Fruit fly (Drosophila melanogaster): Measurements from ENCODE around the gene CG7460.

Gene CG7460

DNA sequence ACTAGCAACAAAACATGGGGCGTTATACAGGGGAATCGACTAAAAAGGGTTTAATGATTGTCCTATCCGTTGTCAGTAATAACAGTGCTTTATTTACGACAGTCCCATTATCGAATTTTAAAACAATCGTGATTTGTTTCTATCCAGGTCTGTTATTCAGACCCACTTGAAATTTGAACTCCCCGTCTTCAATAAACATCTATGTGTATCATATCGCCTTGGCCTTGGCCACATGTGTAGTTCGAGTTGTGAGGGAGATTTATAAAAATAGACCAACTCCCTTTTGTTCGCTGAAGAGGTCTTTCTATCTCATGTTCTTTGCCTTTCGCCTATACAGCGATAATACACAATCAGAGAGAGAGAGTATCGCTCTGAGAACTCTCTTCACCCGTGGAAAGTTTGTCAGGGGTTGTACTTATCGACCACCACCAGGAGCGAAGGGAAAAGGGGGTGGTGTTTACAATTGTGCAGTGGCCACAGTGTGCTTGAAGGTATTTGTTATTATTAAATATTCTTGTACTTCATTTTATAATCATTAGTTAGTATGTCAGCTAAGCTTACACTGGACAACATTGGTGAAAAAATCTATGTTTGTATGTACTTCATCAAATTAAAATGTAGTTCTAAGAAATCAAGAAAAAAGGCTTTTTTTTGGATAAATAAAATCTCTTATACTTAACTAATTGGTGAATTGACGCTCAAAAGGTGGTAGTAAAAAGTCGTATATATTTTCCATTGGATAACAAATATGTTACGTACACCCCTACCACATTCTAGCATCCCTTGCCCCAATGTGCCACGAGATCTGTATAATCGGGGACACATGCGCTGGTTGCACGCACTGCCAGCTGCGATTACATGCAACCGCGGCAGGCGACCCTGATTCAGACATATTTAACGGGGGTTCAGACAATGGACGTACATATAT, 17.1 kb downstream of the CG7460 start (continued):
- peak; percentile 71 to 85 for TF ChIP-seq ss (GFP tag; optimal IDR thresholded peaks at IDR 0.05)
- TF ChIP-seq OdsH (GFP tag; optimal IDR thresholded peaks at IDR 0.05), result peak; percentile 77
- TF ChIP-seq pdm3 (GFP tag; optimal IDR thresholded peaks at IDR 0.05), result peak; percentile 71
- peak; percentile 49 for TF ChIP-seq Blimp-1 (GFP tag; optimal IDR thresholded peaks at IDR 0.05)
- peak; percentile 75 for TF ChIP-seq acj6 (GFP tag; optimal IDR thresholded peaks at IDR 0.05)
- TF ChIP-seq CG9139 (GFP tag; optimal IDR thresholded peaks at IDR 0.05), result peak; percentile 51
- TF ChIP-seq Sox15 (GFP tag; optimal IDR thresholded peaks at IDR 0.05), result peak; percentile 60
- TF ChIP-seq Gug (GFP tag; IDR thresholded peaks at IDR 0.05), result peak; percentile 43; the same call in 1 of the 2 replicates
- peak; percentile 78 for TF ChIP-seq achi (GFP tag; optimal IDR thresholded peaks at IDR 0.05)
- peak; percentile 76 for TF ChIP-seq CG8119 (GFP tag; IDR thresholded peaks at IDR 0.05)
- TF ChIP-seq CG4318 (GFP tag; optimal IDR thresholded peaks at IDR 0.05), result peak; percentile 48
- TF ChIP-seq Eip93F (GFP tag; optimal IDR thresholded peaks at IDR 0.05), result no peak
- TF ChIP-seq CG11902 (GFP tag; optimal IDR thresholded peaks at IDR 0.05), result peak; percentile 54

DNA sequence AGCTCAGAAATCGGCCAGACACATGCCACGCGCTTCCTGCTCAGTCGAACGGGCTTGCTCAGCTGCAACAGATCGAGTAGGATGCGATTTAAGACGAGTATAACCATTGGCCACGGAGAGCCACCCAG, 17.6 kb downstream of the CG7460 start, which contains the start of gene CG32182:
CG32182 (plus strand) TSS at position 29 of the 128 bp plus-strand sequence.
- no peak for TF ChIP-seq CG10669 (GFP tag; optimal IDR thresholded peaks at IDR 0.05)
- TF ChIP-seq Eip93F (GFP tag; optimal IDR thresholded peaks at IDR 0.05), result no peak
- TF ChIP-seq lz (GFP tag; optimal IDR thresholded peaks at IDR 0.05), result no peak
- TF ChIP-seq Ets21C (GFP tag; optimal IDR thresholded peaks at IDR 0.05), result no peak
- no peak for TF ChIP-seq CG11902 (GFP tag; optimal IDR thresholded peaks at IDR 0.05)
- no peak for TF ChIP-seq Met (GFP tag; optimal IDR thresholded peaks at IDR 0.05)
- TF ChIP-seq Ets96B (tag; optimal IDR thresholded peaks at IDR 0.05), result no peak
- TF ChIP-seq CG7368 (GFP tag; optimal IDR thresholded peaks at IDR 0.05), result no peak
- TF ChIP-seq CG6808 (GFP tag; optimal IDR thresholded peaks at IDR 0.05), result no peak
- TF ChIP-seq svp (GFP tag), result no peak
- TF ChIP-seq CG6276 (GFP tag; optimal IDR thresholded peaks at IDR 0.05), result no peak
- no peak for TF ChIP-seq esn (GFP tag; optimal IDR thresholded peaks at IDR 0.05)
- TF ChIP-seq Sox15 (GFP tag; optimal IDR thresholded peaks at IDR 0.05), result no peak
- TF ChIP-seq fd59A (GFP tag; optimal IDR thresholded peaks at IDR 0.05), result no peak
- no peak for TF ChIP-seq OdsH (GFP tag; optimal IDR thresholded peaks at IDR 0.05)
- no peak for TF ChIP-seq CG8119 (GFP tag; IDR thresholded peaks at IDR 0.05)
- no peak for TF ChIP-seq CG4318 (GFP tag; optimal IDR thresholded peaks at IDR 0.05)
- no peak for TF ChIP-seq pdm3 (GFP tag; optimal IDR thresholded peaks at IDR 0.05)
- TF ChIP-seq CG11294 (GFP tag; IDR thresholded peaks at IDR 0.05), result no peak
- no peak for TF ChIP-seq fkh (GFP tag; optimal IDR thresholded peaks at IDR 0.05)

DNA sequence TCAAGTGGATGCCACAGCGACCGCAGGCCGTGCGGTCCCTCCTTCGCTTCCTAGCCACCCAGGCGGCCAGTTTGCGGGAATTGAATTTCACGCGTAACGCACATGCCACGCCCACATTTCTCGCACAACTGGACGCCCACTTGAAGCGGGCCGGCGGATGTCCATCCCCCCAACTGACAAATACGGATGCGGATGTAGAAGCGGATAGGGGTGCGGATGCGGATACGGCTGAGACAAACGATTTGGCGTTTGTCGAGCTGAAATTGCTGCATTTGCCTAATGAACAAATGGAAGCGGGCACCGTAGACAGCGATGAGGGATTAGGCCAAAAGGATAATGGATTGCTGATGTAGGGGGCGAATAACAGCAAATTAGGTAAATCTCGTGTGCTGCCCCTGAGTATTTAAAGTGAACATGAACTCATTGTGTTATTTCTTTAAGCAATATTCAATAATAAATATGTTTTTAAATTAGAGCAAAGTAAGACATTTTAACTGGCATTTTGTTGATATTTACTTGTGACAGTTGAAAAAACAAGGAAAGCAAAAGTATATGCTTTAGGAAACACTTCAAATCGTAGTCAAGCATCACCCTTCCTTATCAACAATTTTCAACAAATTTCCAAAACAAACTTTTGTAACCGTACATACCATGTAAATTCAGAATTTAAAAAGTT, 18.9 kb downstream of the CG7460 start, which contains the start of gene CG32181:
CG32181 (plus strand) TSS at position 626 of the 676 bp plus-strand sequence.
- TF ChIP-seq achi (GFP tag; optimal IDR thresholded peaks at IDR 0.05) (no peak), CG6808 (GFP tag; optimal IDR thresholded peaks at IDR 0.05) (no peak), CG15336 (GFP tag; IDR thresholded peaks at IDR 0.05) (no peak), Ets21C (GFP tag; optimal IDR thresholded peaks at IDR 0.05) (no peak), fd85E (GFP tag; optimal IDR thresholded peaks at IDR 0.05) (no peak), svp (GFP tag) (no peak), Ets96B (tag; optimal IDR thresholded peaks at IDR 0.05) (no peak)

DNA sequence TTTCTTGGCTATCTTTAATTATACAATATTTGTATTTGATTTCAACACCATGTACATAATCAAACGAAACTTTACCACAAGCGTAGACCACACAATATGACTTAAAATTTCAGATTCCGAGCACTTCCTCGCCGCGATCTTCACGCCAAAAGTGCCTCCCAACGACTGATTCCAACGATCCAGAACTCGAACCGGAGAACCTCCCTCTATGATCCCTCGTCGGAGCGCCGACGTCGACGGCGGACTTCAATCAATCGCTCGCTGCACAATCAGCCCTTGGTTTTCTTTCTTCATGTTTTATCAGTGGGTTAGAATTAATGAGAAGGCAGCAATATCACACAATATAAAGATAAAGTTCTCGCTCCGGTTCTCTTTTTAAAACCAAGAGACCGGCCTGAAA, 23.6 kb downstream of the CG7460 start, which contains the start of the genes Adgf-A and Adgf-A2:
Adgf-A (minus strand) TSS at position 172 of the 400 bp plus-strand sequence.
Adgf-A2 (minus strand) TSS at position 172 of the 400 bp plus-strand sequence.
- no peak for TF ChIP-seq CG16779 (tag; optimal IDR thresholded peaks at IDR 0.05)
- no peak for TF ChIP-seq CG11294 (GFP tag; IDR thresholded peaks at IDR 0.05)
- no peak for TF ChIP-seq CG34406 (GFP tag; optimal IDR thresholded peaks at IDR 0.05)
- no peak for TF ChIP-seq CG8632 (GFP tag; optimal IDR thresholded peaks at IDR 0.05)
- no peak for TF ChIP-seq CG3032 (tag; optimal IDR thresholded peaks at IDR 0.05)
- no peak for TF ChIP-seq Hr39 (GFP tag; optimal IDR thresholded peaks at IDR 0.05)
- no peak for TF ChIP-seq svp (GFP tag)
- TF ChIP-seq ss (GFP tag; optimal IDR thresholded peaks at IDR 0.05), result no peak
- no peak for TF ChIP-seq Sox14 (GFP tag; optimal IDR thresholded peaks at IDR 0.05)
- no peak for TF ChIP-seq CG4318 (GFP tag; optimal IDR thresholded peaks at IDR 0.05)
- no peak for TF ChIP-seq cyc (GFP tag; optimal IDR thresholded peaks at IDR 0.05)
- TF ChIP-seq Blimp-1 (GFP tag; optimal IDR thresholded peaks at IDR 0.05), result no peak
- TF ChIP-seq eg (GFP tag; IDR thresholded peaks at IDR 0.05), result no peak
- no peak for TF ChIP-seq dac (GFP tag; optimal IDR thresholded peaks at IDR 0.05)
- no peak for TF ChIP-seq Hr38 (GFP tag; optimal IDR thresholded peaks at IDR 0.05)
